Fruit fly (Drosophila melanogaster) whole organism, embryonic: ENCODE data around the gene Gale.

Experiments used
- CG14965 ChIP-seq: fragments of 200-800 bp; sonication (Bioruptor generic); optimal IDR thresholded peaks from 2 replicates; lab custom pipeline; 2016; ENCODE audit warnings: missing biosample characterization, missing genetic modification characterization, borderline replicate concordance
- bigmax ChIP-seq: fragments of 200-800 bp; sonication (Bioruptor generic); optimal IDR thresholded peaks from 2 replicates; lab custom pipeline; 2018; ENCODE audit warnings: missing biosample characterization, mild to moderate bottlenecking, missing genetic modification characterization
- br ChIP-seq: fragments of >200 bp; optimal IDR thresholded peaks from 2 replicates; lab custom pipeline; 2017

DNA sequence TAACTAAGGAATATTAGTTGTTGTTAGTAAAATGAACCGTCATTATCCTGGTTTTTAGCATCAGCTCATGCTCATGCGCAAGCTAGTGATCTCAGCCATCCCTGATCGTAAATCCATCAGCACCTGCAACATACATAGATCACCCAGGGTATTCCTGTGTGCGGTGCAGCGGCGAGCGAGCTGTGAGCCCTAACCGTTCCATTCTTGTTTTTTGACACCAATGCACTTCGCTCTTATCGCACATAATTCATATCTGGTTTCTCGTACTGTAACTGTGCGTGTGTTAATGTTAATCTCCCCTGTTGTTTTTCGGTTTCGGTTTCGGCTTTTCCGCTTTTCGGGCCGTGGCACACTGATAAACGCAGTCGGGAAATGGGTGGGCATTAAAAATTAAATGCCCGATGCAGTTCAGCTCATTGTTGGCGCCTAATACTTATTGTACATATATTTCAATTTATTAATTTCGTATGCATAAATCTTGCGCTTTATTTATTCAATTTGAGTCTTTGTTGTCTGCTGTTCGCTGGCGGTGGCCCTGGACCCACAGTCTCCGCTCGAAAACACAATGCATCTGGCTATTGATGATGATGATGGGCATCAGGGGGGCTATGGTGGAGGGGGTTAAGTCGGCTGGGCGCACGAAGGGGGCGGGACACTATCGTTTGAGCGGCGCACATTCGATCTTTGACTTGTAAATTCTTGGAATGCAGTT lies 24.0 kb upstream of the Gale start:
- TF ChIP-seq CG14965 (no peak), br (lab: Kevin White, UChicago) (no peak), bigmax (GFP tag; lab: Kevin White, UChicago) (no peak)
